Fruit fly (Drosophila melanogaster): ENCODE measurements around the gene ND-ASHI.

DNA sequence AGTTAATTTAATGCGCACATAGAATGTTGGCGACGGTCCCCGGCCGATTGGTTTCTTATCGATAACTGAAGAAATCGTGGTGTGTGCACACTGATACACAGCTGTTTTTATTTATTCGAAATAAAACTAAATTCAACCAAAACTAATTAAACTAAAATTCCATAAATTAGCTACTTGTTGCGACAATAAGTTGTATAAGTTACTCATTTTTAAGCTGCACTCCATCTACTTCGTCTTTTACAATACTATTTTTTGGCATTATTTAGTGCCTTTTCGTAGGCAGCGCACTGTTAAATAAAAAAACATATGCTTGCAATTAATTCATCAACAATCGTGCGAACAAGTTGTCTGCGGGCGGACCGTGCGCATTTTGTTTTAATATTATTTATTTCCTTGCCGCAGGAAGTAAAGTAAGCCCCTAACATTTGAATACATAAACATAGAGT is 17.5 kb downstream of the ND-ASHI start, which contains the start of the genes CG3224 and Ctr1A:
- TF ChIP-seq wek (GFP tag; optimal IDR thresholded peaks at IDR 0.05): no peak
- TF ChIP-seq CG18619 (GFP tag; optimal IDR thresholded peaks at IDR 0.05): no peak
- TF ChIP-seq bab2 (GFP tag; optimal IDR thresholded peaks at IDR 0.05): no peak
- TF ChIP-seq CG3726 (GFP tag; IDR thresholded peaks at IDR 0.05): no peak
- TF ChIP-seq Antp (GFP tag; optimal IDR thresholded peaks at IDR 0.05): no peak
- TF ChIP-seq peb (GFP tag; IDR thresholded peaks at IDR 0.05): no peak
- no peak for TF ChIP-seq emc (GFP tag; optimal IDR thresholded peaks at IDR 0.05)
- peak; percentile 15 for TF ChIP-seq lilli (GFP tag; optimal IDR thresholded peaks at IDR 0.05)
- no peak for TF ChIP-seq HmgD (GFP tag; optimal IDR thresholded peaks at IDR 0.05)
- TF ChIP-seq psq (GFP tag; optimal IDR thresholded peaks at IDR 0.05): no peak
- TF ChIP-seq ATbp (GFP tag; optimal IDR thresholded peaks at IDR 0.05): no peak
- no peak for TF ChIP-seq disco-r (GFP tag; optimal IDR thresholded peaks at IDR 0.05)
- no peak for TF ChIP-seq CG15269 (tag; optimal IDR thresholded peaks at IDR 0.05)
- TF ChIP-seq kay (GFP tag; optimal IDR thresholded peaks at IDR 0.05): no peak

All from whole organism, embryonic.